Fruit fly (Drosophila melanogaster) whole organism: ENCODE measurements around the gene EMC10.

Experiments used
- CG8478 ChIP-seq: fragments of >200 bp; optimal IDR thresholded peaks from 2 replicates; lab custom pipeline; 2018; ENCODE audit warnings: inconsistent platforms
- Dll ChIP-seq: fragments of >200 bp; optimal IDR thresholded peaks from 2 replicates; lab custom pipeline; 2017
- EcR ChIP-seq, 2 experiments: fragments of >200 bp; optimal IDR thresholded peaks; 2 replicates each; lab custom pipeline; 2017; ENCODE audit warnings: missing biosample characterization in 2 of 2, missing genetic modification characterization in 2 of 2, missing genetic modification reagents in 2 of 2
- pan ChIP-seq: fragments of >200 bp; optimal IDR thresholded peaks from 2 replicates; lab custom pipeline; 2017
- psq ChIP-seq: fragments of >200 bp; optimal IDR thresholded peaks from 2 replicates; lab custom pipeline; 2017
- usp ChIP-seq: fragments of >200 bp; optimal IDR thresholded peaks from 2 replicates; lab custom pipeline; 2017; ENCODE audit warnings: missing biosample characterization, missing genetic modification characterization, mixed read lengths

dm6 chr3L:21604265-21604664 lies 30.3 kb downstream of the EMC10 start:
- TF ChIP-seq usp (GFP tag; lab: Kevin White, UChicago) (no peak), CG8478 (lab: Kevin White, UChicago) (no peak), psq (lab: Kevin White, UChicago) (no peak), pan (no peak), Dll (lab: Kevin White, UChicago) (no peak), EcR (GFP tag; optimal IDR thresholded peaks at IDR 0.05; lab: Kevin White, UChicago) (no peak)
